Worm (Caenorhabditis elegans): Measurements from ENCODE around the gene F35C11.2.

- TF ChIP-seq aly-2 (tag; optimal IDR thresholded peaks at IDR 0.05) = no peak
- no peak for TF ChIP-seq isw-1 (GFP tag; IDR thresholded peaks at IDR 0.05)
- TF ChIP-seq pag-3 (tag; optimal IDR thresholded peaks at IDR 0.05; ENCODE audit: borderline replicate concordance, insufficient read depth) = no peak
- no peak for TF ChIP-seq rnt-1 (tag; optimal IDR thresholded peaks at IDR 0.05)
- TF ChIP-seq snpc-4 (tag; optimal IDR thresholded peaks at IDR 0.05) = no peak
- no peak for TF ChIP-seq elt-2 (tag; optimal IDR thresholded peaks at IDR 0.05)
- no peak for TF ChIP-seq nhr-237 (tag; optimal IDR thresholded peaks at IDR 0.05)
These were observed 31.7 kb downstream of the F35C11.2 start, which contains the start of gene ifg-1 for ce11 chrII:8216922-8217321.
